Worm (Caenorhabditis elegans) whole organism, mixed stage, embryonic: ENCODE results near the gene marc-5.
A peak's percentile ranks its signal among the peaks of the same experiment; 100 is the strongest.

ENCODE experiments used
- M03D4.4 ChIP-seq: sonication (generic microtip); optimal IDR thresholded peaks from 2 replicates; lab custom pipeline; 2017; ENCODE audit warnings: mild to moderate bottlenecking, missing genetic modification characterization, missing compliant biosample characterization
- bed-3 ChIP-seq: fragments of 200-800 bp; sonication (Bioruptor generic); optimal IDR thresholded peaks from 3 replicates; lab custom pipeline; 2018; ENCODE audit warnings: mild to moderate bottlenecking, missing genetic modification characterization, moderate library complexity, missing compliant biosample characterization
- blmp-1 ChIP-seq: fragments of 150-350 bp; optimal IDR thresholded peaks from 2 replicates; lab custom pipeline; 2014; ENCODE audit warnings: missing biosample characterization, missing genetic modification characterization
- ceh-39 ChIP-seq: fragments of 150-350 bp; optimal IDR thresholded peaks from 2 replicates; lab custom pipeline; 2014; ENCODE audit warnings: missing biosample characterization, missing genetic modification characterization
- ceh-43 ChIP-seq: fragments of 200-800 bp; sonication (Bioruptor generic); optimal IDR thresholded peaks from 2 replicates; lab custom pipeline; 2018; ENCODE audit warnings: mild to moderate bottlenecking, missing genetic modification characterization, moderate library complexity, missing compliant biosample characterization
- ceh-83 ChIP-seq: fragments of 200-800 bp; sonication (Bioruptor generic); optimal IDR thresholded peaks from 2 replicates; lab custom pipeline; 2018; ENCODE audit warnings: mild to moderate bottlenecking, missing genetic modification characterization, missing compliant biosample characterization
- ces-1 ChIP-seq: fragments of 150-350 bp; optimal IDR thresholded peaks from 2 replicates; lab custom pipeline; 2014; ENCODE audit warnings: missing biosample characterization, missing genetic modification reagents, missing genetic modification characterization
- cnd-1 ChIP-seq: fragments of 200-800 bp; sonication (Bioruptor generic); optimal IDR thresholded peaks from 2 replicates; lab custom pipeline; 2018; ENCODE audit warnings: mild to moderate bottlenecking, missing genetic modification characterization, missing compliant biosample characterization
- drap-1 ChIP-seq: fragments of 200-800 bp; sonication (Bioruptor generic); optimal IDR thresholded peaks from 3 replicates; lab custom pipeline; 2018; ENCODE audit warnings: mild to moderate bottlenecking, missing genetic modification characterization, missing compliant biosample characterization
- elt-1 ChIP-seq: sonication (generic microtip); optimal IDR thresholded peaks from 2 replicates; lab custom pipeline; 2017; ENCODE audit warnings: missing genetic modification characterization, mild to moderate bottlenecking, missing compliant biosample characterization, antibody characterized with exemption, moderate library complexity, borderline replicate concordance; ENCODE audit not compliant: insufficient read depth
- elt-3 ChIP-seq: fragments of 150-350 bp; optimal IDR thresholded peaks from 2 replicates; lab custom pipeline; 2014; ENCODE audit warnings: missing biosample characterization, missing genetic modification characterization
- ham-2 ChIP-seq: fragments of 200-800 bp; sonication (Bioruptor generic); optimal IDR thresholded peaks from 2 replicates; lab custom pipeline; 2018; ENCODE audit warnings: mild to moderate bottlenecking, missing genetic modification characterization, missing compliant biosample characterization
- hlh-1 ChIP-seq: fragments of 150-350 bp; optimal IDR thresholded peaks from 2 replicates; lab custom pipeline; 2014; ENCODE audit warnings: missing biosample characterization, missing genetic modification reagents, missing genetic modification characterization
- lin-13 ChIP-seq: fragments of 150-350 bp; optimal IDR thresholded peaks from 2 replicates; lab custom pipeline; 2014; ENCODE audit warnings: missing biosample characterization, missing genetic modification characterization
- lin-32 ChIP-seq: fragments of 200-800 bp; sonication (Bioruptor generic); optimal IDR thresholded peaks from 2 replicates; lab custom pipeline; 2018; ENCODE audit warnings: mild to moderate bottlenecking, missing genetic modification characterization, missing compliant biosample characterization
- lsy-2 ChIP-seq: fragments of 150-350 bp; optimal IDR thresholded peaks from 2 replicates; lab custom pipeline; 2014; ENCODE audit warnings: missing biosample characterization, missing genetic modification characterization
- mab-5 ChIP-seq: fragments of 150-350 bp; optimal IDR thresholded peaks from 2 replicates; lab custom pipeline; 2014; ENCODE audit warnings: missing biosample characterization, missing genetic modification characterization
- mls-2 ChIP-seq: sonication (generic microtip); optimal IDR thresholded peaks from 2 replicates; lab custom pipeline; 2016; ENCODE audit warnings: mild to moderate bottlenecking, missing genetic modification characterization, moderate library complexity, missing compliant biosample characterization
- nhr-12 ChIP-seq: fragments of 150-350 bp; optimal IDR thresholded peaks from 2 replicates; lab custom pipeline; 2014; ENCODE audit warnings: missing biosample characterization, missing genetic modification characterization
- nhr-2 ChIP-seq: fragments of 150-350 bp; optimal IDR thresholded peaks from 2 replicates; lab custom pipeline; 2014; ENCODE audit warnings: missing biosample characterization, missing genetic modification characterization
- nhr-237 ChIP-seq: fragments of 150-350 bp; optimal IDR thresholded peaks from 2 replicates; lab custom pipeline; 2014; ENCODE audit warnings: missing biosample characterization, missing genetic modification characterization
- nhr-28 ChIP-seq: fragments of 150-350 bp; optimal IDR thresholded peaks from 2 replicates; lab custom pipeline; 2014; ENCODE audit warnings: missing biosample characterization, missing genetic modification characterization
- nhr-76 ChIP-seq: sonication (generic microtip); optimal IDR thresholded peaks from 2 replicates; lab custom pipeline; 2017; ENCODE audit warnings: missing biosample characterization, missing genetic modification characterization
- pha-4 ChIP-seq: fragments of 150-350 bp; optimal IDR thresholded peaks from 2 replicates; lab custom pipeline; 2018; ENCODE audit warnings: missing biosample characterization, missing genetic modification reagents, missing genetic modification characterization
- sem-2 ChIP-seq: fragments of 200-800 bp; sonication (Bioruptor generic); optimal IDR thresholded peaks from 2 replicates; lab custom pipeline; 2018; ENCODE audit warnings: mild to moderate bottlenecking, missing genetic modification characterization, missing compliant biosample characterization
- tbx-8 ChIP-seq: fragments of 200-800 bp; sonication (Bioruptor generic); optimal IDR thresholded peaks from 2 replicates; lab custom pipeline; 2018; ENCODE audit warnings: mild to moderate bottlenecking, missing genetic modification characterization, moderate library complexity, missing compliant biosample characterization
- unc-120 ChIP-seq: sonication (generic microtip); optimal IDR thresholded peaks from 2 replicates; lab custom pipeline; 2017; ENCODE audit warnings: missing genetic modification characterization, missing compliant biosample characterization; ENCODE audit not compliant: poor library complexity, severe bottlenecking
- unc-39 ChIP-seq: fragments of 150-350 bp; optimal IDR thresholded peaks from 2 replicates; lab custom pipeline; 2014; ENCODE audit warnings: missing biosample characterization, missing genetic modification characterization
- unc-62 ChIP-seq: fragments of 150-350 bp; optimal IDR thresholded peaks from 2 replicates; lab custom pipeline; 2014; ENCODE audit warnings: missing biosample characterization, missing genetic modification reagents, missing genetic modification characterization
- zip-8 ChIP-seq: fragments of 150-350 bp; optimal IDR thresholded peaks from 2 replicates; lab custom pipeline; 2014; ENCODE audit warnings: missing biosample characterization, missing genetic modification characterization
- ztf-11 ChIP-seq: fragments of 150-350 bp; optimal IDR thresholded peaks from 2 replicates; lab custom pipeline; 2014; ENCODE audit warnings: missing biosample characterization, missing genetic modification characterization

The marc-5 gene

DNA sequence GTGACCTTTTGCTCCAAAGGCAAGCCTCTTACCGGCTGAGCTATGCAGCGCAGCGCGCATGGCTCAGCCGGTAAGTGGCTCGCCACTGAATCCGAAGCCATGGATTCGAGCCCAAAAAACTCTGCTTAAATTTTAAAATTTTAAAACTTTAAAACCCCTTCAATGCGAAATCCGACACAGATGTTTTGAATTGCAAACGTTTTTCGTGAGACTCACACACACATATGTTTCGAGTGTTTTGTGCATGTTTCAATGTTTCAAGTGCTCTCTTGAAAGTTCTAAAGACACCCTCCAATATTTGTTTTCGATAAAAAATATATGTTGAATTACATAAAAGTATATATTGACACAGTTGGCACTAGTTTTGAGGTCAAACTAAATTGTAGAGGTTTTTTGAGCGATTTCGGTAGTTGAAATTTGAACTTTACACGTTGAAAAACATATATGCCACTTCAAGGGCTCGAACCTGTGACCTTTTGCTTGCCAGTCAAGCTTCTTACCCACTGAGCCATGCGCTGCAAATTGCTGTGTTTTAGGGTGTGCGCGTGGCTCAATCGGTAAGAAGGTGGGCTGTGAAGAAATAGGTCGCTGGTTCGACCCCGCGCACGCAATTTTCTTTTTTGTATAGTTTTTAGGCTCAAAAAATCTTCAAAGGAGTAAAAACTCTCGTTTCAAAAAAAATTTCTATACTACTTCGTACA, 32.9 kb downstream of the marc-5 start:
- TF ChIP-seq unc-62 (no peak), bed-3 (GFP tag; lab: Kevin White, UChicago) (no peak), drap-1 (no peak), tbx-8 (no peak), unc-120 (tag; lab: Kevin White, UChicago) (no peak), nhr-28 (tag; lab: Kevin White, UChicago) (no peak), ceh-43 (GFP tag; lab: Kevin White, UChicago) (no peak), nhr-237 (no peak), lin-13 (tag; lab: Kevin White, UChicago) (no peak), mab-5 (no peak), pha-4 (no peak), ceh-39 (tag; lab: Kevin White, UChicago) (no peak), unc-39 (tag; lab: Kevin White, UChicago) (no peak), blmp-1 (tag; lab: Kevin White, UChicago) (no peak), elt-1 (tag; lab: Kevin White, UChicago) (no peak), ham-2 (no peak)

DNA sequence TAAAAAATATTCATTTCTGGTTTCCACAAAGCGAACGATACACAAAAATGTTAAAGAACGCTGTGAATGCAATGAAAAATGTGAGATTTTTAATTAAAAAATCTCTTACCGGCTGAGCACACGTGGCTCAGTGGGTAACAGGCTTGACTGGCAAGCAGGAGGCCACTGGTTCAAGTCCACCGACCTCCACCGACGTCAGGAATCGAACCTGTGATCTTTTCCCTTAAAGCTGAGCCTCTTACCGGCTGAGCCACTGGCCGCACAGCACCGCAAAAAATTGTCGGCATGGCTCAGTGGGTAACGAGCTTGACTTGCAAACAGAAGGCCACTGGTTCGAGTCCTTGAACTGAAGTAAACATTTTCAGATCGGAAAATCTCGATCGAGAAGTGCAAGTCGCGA, 34.5 kb downstream of the marc-5 start, which contains the start of gene C44C11.6:
C44C11.6 (plus strand) TSS at position 23 of the 400 bp plus-strand sequence.
- TF ChIP-seq M03D4.4 (no peak), ces-1 (no peak), nhr-2 (no peak), lsy-2 (no peak), ceh-39 (tag; lab: Kevin White, UChicago) (no peak), drap-1 (no peak), ztf-11 (tag; lab: Kevin White, UChicago) (no peak), sem-2 (GFP tag; lab: Kevin White, UChicago) (no peak), mab-5 (no peak), pha-4 (no peak), elt-3 (tag; lab: Kevin White, UChicago) (no peak), blmp-1 (tag; lab: Kevin White, UChicago) (no peak), zip-8 (tag; lab: Kevin White, UChicago) (no peak), lin-32 (GFP tag; lab: Kevin White, UChicago) (no peak), ceh-43 (GFP tag; lab: Kevin White, UChicago) (no peak)

DNA sequence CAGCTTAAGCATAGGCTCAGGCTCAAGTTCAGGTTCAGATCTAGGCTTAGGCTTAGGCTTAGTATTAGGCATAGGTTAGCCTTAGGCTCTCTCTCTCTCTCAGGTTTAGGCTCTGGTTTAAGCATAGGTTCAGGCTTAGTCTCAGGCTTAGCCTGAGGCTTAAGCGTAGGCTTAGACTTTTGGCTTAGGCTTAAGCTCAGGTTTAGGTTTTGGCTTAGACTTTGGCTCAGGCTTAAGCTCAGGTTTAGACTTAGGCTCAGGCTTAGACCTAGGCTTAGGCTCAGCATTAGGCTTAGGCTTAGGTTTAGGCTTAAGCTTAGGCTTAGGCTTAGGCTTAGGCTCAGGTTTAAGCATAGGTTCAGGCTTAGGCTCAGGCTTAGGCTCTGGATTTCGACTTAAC, 35.6 kb downstream of the marc-5 start:
- peak; percentile 30 for TF ChIP-seq ham-2
- no peak for TF ChIP-seq pha-4

DNA sequence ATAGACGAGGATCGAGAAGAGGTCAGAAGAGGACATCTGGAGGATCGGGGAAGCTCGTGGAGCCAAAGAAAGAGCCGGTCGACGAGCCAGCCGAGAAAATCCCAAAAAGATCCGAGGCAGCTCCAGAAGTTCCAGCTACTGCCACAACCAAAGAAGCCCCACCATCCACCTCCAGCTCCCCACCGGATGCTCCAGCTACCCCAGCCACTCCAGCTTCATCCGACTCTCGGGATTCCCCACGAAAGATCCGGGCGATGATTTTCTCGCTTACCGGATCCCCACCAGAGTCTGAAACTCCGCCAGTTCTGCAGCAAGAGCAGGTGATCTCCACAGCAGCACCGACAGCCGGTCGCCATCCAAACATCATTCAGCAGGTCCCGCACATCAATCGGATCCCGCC, 36.4 kb downstream of the marc-5 start:
- no peak for TF ChIP-seq unc-120 (tag; lab: Kevin White, UChicago)
- no peak for TF ChIP-seq ceh-43 (GFP tag; lab: Kevin White, UChicago)
- no peak for TF ChIP-seq nhr-2
- no peak for TF ChIP-seq lin-32 (GFP tag; lab: Kevin White, UChicago)
- no peak for TF ChIP-seq ztf-11 (tag; lab: Kevin White, UChicago)
- no peak for TF ChIP-seq elt-3 (tag; lab: Kevin White, UChicago)
- no peak for TF ChIP-seq unc-62
- TF ChIP-seq nhr-12 (tag; lab: Kevin White, UChicago): no peak
- no peak for TF ChIP-seq hlh-1 (tag; lab: Kevin White, UChicago)
- no peak for TF ChIP-seq lin-13 (tag; lab: Kevin White, UChicago)
- no peak for TF ChIP-seq nhr-28 (tag; lab: Kevin White, UChicago)
- no peak for TF ChIP-seq drap-1
- no peak for TF ChIP-seq cnd-1 (tag; lab: Kevin White, UChicago)
- no peak for TF ChIP-seq nhr-76 (tag; lab: Kevin White, UChicago)
- TF ChIP-seq mab-5: no peak
- TF ChIP-seq, all 35 proteins: peak for 0

DNA sequence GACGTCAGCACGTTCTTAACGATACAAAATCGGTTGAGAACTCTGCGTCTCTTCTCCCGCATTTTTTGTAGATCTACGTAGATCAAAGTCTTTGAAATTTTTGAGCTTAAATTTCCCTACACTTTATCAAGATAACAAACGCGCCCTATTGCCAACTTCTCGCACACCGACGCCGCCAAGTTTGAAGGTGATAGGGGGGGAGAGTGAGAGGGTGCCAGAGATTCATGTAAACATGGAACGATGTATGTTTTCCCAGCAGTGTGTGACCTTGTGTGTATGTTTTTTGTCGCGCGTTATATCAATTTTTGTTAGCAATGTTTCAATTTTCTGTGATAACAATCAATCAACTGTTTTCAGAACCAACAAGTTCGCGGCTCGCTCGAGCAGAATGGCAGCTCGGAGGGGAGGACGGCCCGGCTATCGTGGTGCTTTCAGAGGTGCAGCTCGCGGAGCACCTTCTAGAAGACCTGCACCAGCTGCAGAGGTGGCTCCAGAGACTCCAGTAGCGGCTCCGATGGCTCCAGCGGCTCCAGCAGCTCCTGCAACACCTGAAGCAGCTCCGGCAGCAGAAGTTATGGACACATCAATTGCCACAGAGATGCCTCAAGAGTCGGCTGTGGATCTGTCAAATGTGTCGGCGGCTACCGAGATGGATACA, 37.6 kb downstream of the marc-5 start:
- TF ChIP-seq cnd-1 (tag; lab: Kevin White, UChicago) (no peak), mls-2 (tag; lab: Kevin White, UChicago) (no peak), blmp-1 (tag; lab: Kevin White, UChicago) (no peak), elt-3 (tag; lab: Kevin White, UChicago) (no peak), ceh-83 (GFP tag; lab: Kevin White, UChicago) (no peak), unc-39 (tag; lab: Kevin White, UChicago) (no peak)
